Worm (Caenorhabditis elegans): ENCODE data around the gene asp-14.

DNA sequence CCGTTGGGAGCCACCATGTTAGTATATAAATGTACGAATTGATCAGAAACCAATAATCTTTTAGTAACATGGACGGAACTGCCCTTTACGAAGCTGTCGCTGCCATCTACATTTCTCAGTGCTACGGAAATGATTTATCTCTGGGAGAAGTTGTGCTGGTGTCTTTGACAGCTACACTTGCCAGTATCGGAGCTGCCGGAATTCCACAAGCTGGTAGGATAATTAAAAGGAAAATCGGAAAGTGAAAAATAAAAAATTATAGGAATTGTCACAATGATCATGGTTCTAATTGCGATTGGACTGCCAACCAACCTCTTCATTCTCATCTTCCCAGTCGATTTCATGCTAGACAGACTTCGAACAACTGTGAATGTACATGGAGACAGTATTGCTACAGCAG, 40.6 kb downstream of the asp-14 start:
- TF ChIP-seq fkh-10 (GFP tag; optimal IDR thresholded peaks at IDR 0.05) (no peak), lin-1 (GFP tag; IDR thresholded peaks at IDR 0.05) (no peak), snpc-4 (tag; optimal IDR thresholded peaks at IDR 0.05) (no peak), lin-39 (tag; optimal IDR thresholded peaks at IDR 0.05) (no peak), fos-1 (tag; optimal IDR thresholded peaks at IDR 0.05) (no peak)

All from whole organism, L4 larva.